Worm (Caenorhabditis elegans): ENCODE measurements around the gene idpb-5.
A peak's percentile ranks its signal among the peaks of the same experiment; 100 is the strongest.

Gene idpb-5

ce11 chrV:11802508-11802907 lies 36.8 kb upstream of the idpb-5 start (continued):
- no peak for TF ChIP-seq mcd-1 (GFP tag; IDR thresholded peaks at IDR 0.05)
- no peak for TF ChIP-seq hlh-26 (GFP tag; conservative IDR thresholded peaks at IDR 0.05)
- no peak for TF ChIP-seq unc-62 (GFP tag; optimal IDR thresholded peaks at IDR 0.05)
- no peak for TF ChIP-seq xnd-1 (tag; optimal IDR thresholded peaks at IDR 0.05)
- no peak for TF ChIP-seq aptf-3 (GFP tag; IDR thresholded peaks at IDR 0.05)
- no peak for TF ChIP-seq efl-1 (GFP tag; optimal IDR thresholded peaks at IDR 0.05)
- no peak for TF ChIP-seq sdz-38 (tag; optimal IDR thresholded peaks at IDR 0.05)
- TF ChIP-seq Y53G8AR.9 (GFP tag; conservative IDR thresholded peaks at IDR 0.05): no peak
- TF ChIP-seq nfyb-1 (GFP tag; IDR thresholded peaks at IDR 0.05): no peak
- TF ChIP-seq F23B12.7 (tag; optimal IDR thresholded peaks at IDR 0.05; ENCODE audit: insufficient read depth): no peak
- no peak for TF ChIP-seq T07F8.4 (tag; optimal IDR thresholded peaks at IDR 0.05)
- TF ChIP-seq B0019.2 (GFP tag; conservative IDR thresholded peaks at IDR 0.05): no peak
- no peak for TF ChIP-seq Y56A3A.18 (GFP tag; IDR thresholded peaks at IDR 0.05)
- no peak for TF ChIP-seq aptf-2 (GFP tag; conservative IDR thresholded peaks at IDR 0.05)
- no peak for TF ChIP-seq rcor-1 (GFP tag; IDR thresholded peaks at IDR 0.05)
- TF ChIP-seq ekl-4 (GFP tag; IDR thresholded peaks at IDR 0.05): no peak
- TF ChIP-seq F49E8.2 (tag; optimal IDR thresholded peaks at IDR 0.05; ENCODE audit: insufficient read depth): no peak
- no peak for TF ChIP-seq B0035.1 (tag; optimal IDR thresholded peaks at IDR 0.05)
- no peak for TF ChIP-seq snpc-1.1 (tag; optimal IDR thresholded peaks at IDR 0.05; ENCODE audit: insufficient read depth)
- TF ChIP-seq madf-6 (GFP tag; IDR thresholded peaks at IDR 0.05): no peak
- TF ChIP-seq ztf-26 (tag; optimal IDR thresholded peaks at IDR 0.05): peak; percentile 91
- TF ChIP-seq ama-1 (optimal IDR thresholded peaks at IDR 0.05): no peak
- TF ChIP-seq ama-1 (GFP tag; optimal IDR thresholded peaks at IDR 0.05): no peak
- no peak for TF ChIP-seq attf-3 (GFP tag; conservative IDR thresholded peaks at IDR 0.05)
- TF ChIP-seq ceh-79 (tag; optimal IDR thresholded peaks at IDR 0.05): no peak
- TF ChIP-seq K12H6.12 (tag; optimal IDR thresholded peaks at IDR 0.05): no peak
- no peak for TF ChIP-seq zim-3 (tag; optimal IDR thresholded peaks at IDR 0.05)
- TF ChIP-seq hlh-12 (tag; optimal IDR thresholded peaks at IDR 0.05): no peak
- no peak for TF ChIP-seq hsf-1 (GFP tag; IDR thresholded peaks at IDR 0.05)
- TF ChIP-seq egl-18 (GFP tag; IDR thresholded peaks at IDR 0.05): no peak
- TF ChIP-seq ceh-40 (GFP tag; IDR thresholded peaks at IDR 0.05): no peak
- TF ChIP-seq rpc-1 (optimal IDR thresholded peaks at IDR 0.05): no peak
- TF ChIP-seq rpc-1 (tag; optimal IDR thresholded peaks at IDR 0.05): no peak
- TF ChIP-seq nfya-2 (GFP tag; IDR thresholded peaks at IDR 0.05): no peak
- TF ChIP-seq attf-5 (GFP tag; optimal IDR thresholded peaks at IDR 0.05): no peak
- TF ChIP-seq athp-1 (tag; optimal IDR thresholded peaks at IDR 0.05): no peak
- no peak for TF ChIP-seq bed-2 (GFP tag; IDR thresholded peaks at IDR 0.05)
- no peak for TF ChIP-seq snpc-1.3 (tag; optimal IDR thresholded peaks at IDR 0.05; ENCODE audit: insufficient read depth)
- TF ChIP-seq ceh-58 (GFP tag; IDR thresholded peaks at IDR 0.05): no peak
- no peak for TF ChIP-seq hmg-1.2 (GFP tag; IDR thresholded peaks at IDR 0.05)
- no peak for TF ChIP-seq B0261.1 (tag; optimal IDR thresholded peaks at IDR 0.05)
- no peak for TF ChIP-seq T26A5.8 (tag; optimal IDR thresholded peaks at IDR 0.05)
- TF ChIP-seq die-1 (tag; optimal IDR thresholded peaks at IDR 0.05): peak; percentile 51
- no peak for TF ChIP-seq C17E4.6 (GFP tag; IDR thresholded peaks at IDR 0.05)
- TF ChIP-seq F52B5.7 (tag; optimal IDR thresholded peaks at IDR 0.05): no peak
- TF ChIP-seq rec-8 (tag; optimal IDR thresholded peaks at IDR 0.05): no peak
- TF ChIP-seq F22D6.2 (tag; optimal IDR thresholded peaks at IDR 0.05): peak; percentile 4
- TF ChIP-seq madf-10 (tag; optimal IDR thresholded peaks at IDR 0.05): no peak
- peak; percentile 63 for TF ChIP-seq nhr-80 (tag; optimal IDR thresholded peaks at IDR 0.05)
- peak; percentile 15 for TF ChIP-seq tbp1 (GFP tag; optimal IDR thresholded peaks at IDR 0.05)
- TF ChIP-seq mel-28 (tag; optimal IDR thresholded peaks at IDR 0.05; ENCODE audit: borderline replicate concordance): no peak
